Fruit fly (Drosophila melanogaster) whole organism: ENCODE measurements around the gene DIP-delta.

Experiments
- CG8478 ChIP-seq: fragments of >200 bp; optimal IDR thresholded peaks from 2 replicates; lab custom pipeline; 2018; ENCODE audit warnings: inconsistent platforms
- Dll ChIP-seq: fragments of >200 bp; optimal IDR thresholded peaks from 2 replicates; lab custom pipeline; 2017
- EcR ChIP-seq, 2 experiments: fragments of >200 bp; optimal IDR thresholded peaks; 2 replicates each; lab custom pipeline; 2017; ENCODE audit warnings: missing biosample characterization in 2 of 2, missing genetic modification characterization in 2 of 2, missing genetic modification reagents in 2 of 2
- pan ChIP-seq: fragments of >200 bp; optimal IDR thresholded peaks from 2 replicates; lab custom pipeline; 2017
- psq ChIP-seq: fragments of >200 bp; optimal IDR thresholded peaks from 2 replicates; lab custom pipeline; 2017
- usp ChIP-seq: fragments of >200 bp; optimal IDR thresholded peaks from 2 replicates; lab custom pipeline; 2017; ENCODE audit warnings: missing biosample characterization, missing genetic modification characterization, mixed read lengths

DNA sequence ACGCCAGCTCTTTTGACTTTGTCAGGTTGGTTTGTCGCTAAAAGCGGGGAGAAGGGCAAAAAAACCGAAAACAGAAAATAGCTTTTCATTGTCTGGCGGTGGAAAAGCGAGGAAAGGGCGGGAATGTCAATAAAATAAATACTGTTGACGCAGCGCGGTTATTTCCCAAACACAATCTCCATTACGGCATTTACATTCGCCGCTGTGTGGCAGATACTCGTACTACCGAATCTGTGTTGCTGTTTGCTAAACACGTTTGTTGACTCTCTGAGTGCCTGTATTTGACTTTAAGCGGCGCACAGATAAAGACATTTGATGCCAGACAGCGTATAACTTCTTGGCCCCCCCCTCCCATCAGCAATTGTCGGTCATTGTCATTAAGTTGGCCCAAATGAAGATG is 23.2 kb downstream of the DIP-delta start:
- no peak for TF ChIP-seq usp
- TF ChIP-seq pan (lab: Kevin White, UChicago), result no peak
- TF ChIP-seq EcR (GFP tag; optimal IDR thresholded peaks at IDR 0.05; lab: Kevin White, UChicago), result no peak
- TF ChIP-seq CG8478 (lab: Kevin White, UChicago), result no peak
- TF ChIP-seq Dll, result no peak
- TF ChIP-seq psq (lab: Kevin White, UChicago), result no peak
